Worm (Caenorhabditis elegans) whole organism, early embryonic: ENCODE results near the gene swm-1.

ENCODE experiments used
- B0310.2 ChIP-seq: sonication (generic microtip); optimal IDR thresholded peaks from 2 replicates; lab custom pipeline; 2016; ENCODE audit warnings: mild to moderate bottlenecking, missing genetic modification characterization, missing compliant biosample characterization
- F13C5.2 ChIP-seq: sonication (generic microtip); optimal IDR thresholded peaks from 2 replicates; lab custom pipeline; 2017; ENCODE audit warnings: mild to moderate bottlenecking, missing genetic modification characterization, inconsistent platforms, missing compliant biosample characterization
- aly-1 ChIP-seq: sonication (generic microtip); optimal IDR thresholded peaks from 2 replicates; lab custom pipeline; 2016; ENCODE audit warnings: missing genetic modification characterization, missing compliant biosample characterization
- ama-1 ChIP-seq: fragments of 150-350 bp; optimal IDR thresholded peaks from 2 replicates; lab custom pipeline; 2014
- ceh-36 ChIP-seq: sonication (generic microtip); optimal IDR thresholded peaks from 2 replicates; lab custom pipeline; 2016; ENCODE audit warnings: missing genetic modification characterization, inconsistent platforms, missing compliant biosample characterization
- ets-7 ChIP-seq: sonication (generic microtip); optimal IDR thresholded peaks from 2 replicates; lab custom pipeline; 2016; ENCODE audit warnings: missing genotype, missing genetic modification characterization, missing compliant biosample characterization
- flt-1 ChIP-seq: fragments of 200-800 bp; sonication (Bioruptor generic); IDR thresholded peaks from 2 replicates; pipeline ENCODE4 v1.3.6; 2022; ENCODE audit warnings: missing genetic modification characterization, missing compliant biosample characterization
- hmbx-1 ChIP-seq: sonication (generic microtip); optimal IDR thresholded peaks from 2 replicates; lab custom pipeline; 2016; ENCODE audit warnings: mild to moderate bottlenecking, missing genetic modification characterization, missing compliant biosample characterization
- hmg-4 ChIP-seq: fragments of 200-800 bp; sonication (Bioruptor generic); optimal IDR thresholded peaks from 2 replicates; lab custom pipeline; 2018; ENCODE audit warnings: mild to moderate bottlenecking, missing genetic modification characterization, missing compliant biosample characterization
- hnd-1 ChIP-seq: sonication (generic microtip); optimal IDR thresholded peaks from 2 replicates; lab custom pipeline; 2016; ENCODE audit warnings: missing genetic modification characterization, missing compliant biosample characterization
- pes-1 ChIP-seq: fragments of 200-800 bp; sonication (Bioruptor generic); IDR thresholded peaks from 2 replicates; pipeline ENCODE4 v1.3.6; 2022; ENCODE audit warnings: missing genetic modification reagents, missing genetic modification characterization, missing compliant biosample characterization
- scrt-1 ChIP-seq: fragments of 200-800 bp; sonication (Bioruptor generic); IDR thresholded peaks from 2 replicates; pipeline ENCODE4 v1.3.6; 2022; ENCODE audit warnings: missing genetic modification characterization, missing compliant biosample characterization
- sea-1 ChIP-seq: fragments of 200-800 bp; sonication (Bioruptor generic); conservative IDR thresholded peaks from 2 replicates; pipeline ENCODE4 v1.3.6; 2022; ENCODE audit warnings: missing genetic modification characterization, missing compliant biosample characterization
- tbx-37 ChIP-seq: fragments of 200-800 bp; sonication (Bioruptor generic); conservative IDR thresholded peaks from 2 replicates; pipeline ENCODE4 v1.3.6; 2022; ENCODE audit warnings: missing genetic modification reagents, missing genetic modification characterization, missing compliant biosample characterization

ce11 chrV:9097213-9097612, 42.5 kb upstream of the swm-1 start:
- TF ChIP-seq hmg-4 (GFP tag; lab: Kevin White, UChicago) (no peak), flt-1 (no peak), tbx-37 (GFP tag; lab: Robert Waterston, UW) (no peak), ama-1 (lab: Kevin White, UChicago) (no peak), ets-7 (no peak), scrt-1 (GFP tag; lab: Robert Waterston, UW) (no peak), aly-1 (tag; lab: Kevin White, UChicago) (no peak), hmbx-1 (tag; lab: Kevin White, UChicago) (no peak), sea-1 (GFP tag; lab: Robert Waterston, UW) (no peak), F13C5.2 (tag; lab: Kevin White, UChicago) (no peak), ceh-36 (tag; lab: Kevin White, UChicago) (no peak), pes-1 (no peak), B0310.2 (tag; lab: Kevin White, UChicago) (no peak), hnd-1 (no peak)
